Fruit fly (Drosophila melanogaster): Measurements from ENCODE around the gene Pcd.
A peak's percentile ranks its signal among the peaks of the same experiment; 100 is the strongest.

Pcd gene

DNA sequence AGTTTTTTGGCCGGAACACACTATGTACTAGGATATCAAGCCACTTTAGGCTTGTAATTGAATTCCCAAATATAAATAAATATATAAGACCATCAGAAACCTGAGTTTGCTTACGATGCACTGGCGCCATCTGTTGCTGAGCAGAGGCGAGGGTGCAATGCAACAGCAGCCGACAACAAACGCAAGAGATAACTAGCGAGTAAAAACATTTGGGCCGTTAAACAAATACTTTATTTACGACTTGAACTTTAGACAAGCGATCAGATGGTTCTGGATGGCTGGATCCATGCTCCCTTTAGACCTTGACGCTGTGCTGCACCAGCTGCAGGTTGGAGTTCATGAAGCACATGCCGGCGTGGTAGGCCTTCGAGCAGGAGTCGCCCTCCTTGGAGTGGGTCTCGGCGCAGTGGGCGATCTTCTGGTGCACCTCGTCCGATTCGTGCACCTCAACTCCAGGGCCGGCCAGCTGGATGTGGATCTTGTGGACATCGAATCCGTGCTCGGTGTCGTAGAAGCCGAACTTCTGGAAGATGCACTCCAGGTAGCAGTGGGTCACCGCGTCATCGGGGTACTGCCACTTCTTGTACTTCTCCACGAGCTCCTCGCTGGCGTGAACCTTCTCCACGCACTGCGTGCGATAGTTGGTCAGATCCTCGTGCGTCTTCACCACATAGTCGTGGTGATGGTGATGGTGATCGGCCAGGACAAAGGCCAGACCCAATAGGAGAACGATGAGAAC is 6.8 kb upstream of the Pcd start:
- TF ChIP-seq pan (optimal IDR thresholded peaks at IDR 0.05) (no peak), HLH106 (tag; optimal IDR thresholded peaks at IDR 0.05) (no peak), Hr83 (GFP tag; optimal IDR thresholded peaks at IDR 0.05; ENCODE audit: poor library complexity, severe bottlenecking) (peak; percentile 52), br (GFP tag; optimal IDR thresholded peaks at IDR 0.05) (no peak), Rel (GFP tag; optimal IDR thresholded peaks at IDR 0.05) (no peak), Rel (tag; optimal IDR thresholded peaks at IDR 0.05) (no peak), brk (GFP tag; optimal IDR thresholded peaks at IDR 0.05) (peak; percentile 8), N (GFP tag; optimal IDR thresholded peaks at IDR 0.05) (no peak), tai (GFP tag; optimal IDR thresholded peaks at IDR 0.05) (no peak), Vsx2 (GFP tag; optimal IDR thresholded peaks at IDR 0.05; ENCODE audit: partially characterized antibody) (no peak), Myc (optimal IDR thresholded peaks at IDR 0.05) (no peak)

DNA sequence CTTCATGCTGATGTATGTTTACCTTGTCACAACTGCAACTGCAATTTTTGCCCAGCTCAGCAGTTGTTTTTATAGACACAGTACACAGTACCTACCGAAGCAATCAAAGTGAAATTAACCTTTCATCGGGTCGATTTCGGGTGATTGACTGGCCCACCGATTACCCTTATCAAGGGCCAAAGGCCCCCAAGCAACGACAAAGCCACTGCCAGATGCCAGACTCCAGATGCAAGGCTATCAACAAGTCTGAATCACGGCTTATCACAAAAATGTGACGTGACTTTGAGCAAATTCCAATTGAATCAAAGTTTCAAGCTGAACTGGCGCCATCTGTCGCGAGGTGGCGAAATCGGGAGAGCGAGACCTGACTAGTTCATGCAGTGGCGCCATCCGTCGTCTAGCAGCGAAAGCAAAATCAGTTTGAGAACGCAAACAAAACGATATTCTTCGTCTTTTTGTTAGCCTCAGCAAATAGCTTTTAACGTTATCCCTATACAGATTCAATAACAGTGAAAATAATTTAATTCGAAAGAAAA is 6.1 kb upstream of the Pcd start, which contains the start of gene Obp99b:
Gene Obp99b, minus strand, starts transcription at position 115 of the 536 bp plus-strand sequence.
- TF ChIP-seq h (GFP tag; optimal IDR thresholded peaks at IDR 0.05) (peak; percentile 28), fru (GFP tag; optimal IDR thresholded peaks at IDR 0.05) (peak; percentile 16), Sp1 (GFP tag; optimal IDR thresholded peaks at IDR 0.05) (peak; percentile 36), rgr (GFP tag; optimal IDR thresholded peaks at IDR 0.05) (peak; percentile 38), br (GFP tag; optimal IDR thresholded peaks at IDR 0.05) (peak; percentile 49), Rel (GFP tag; optimal IDR thresholded peaks at IDR 0.05) (no peak), Rel (tag; optimal IDR thresholded peaks at IDR 0.05) (no peak), psq (GFP tag; optimal IDR thresholded peaks at IDR 0.05) (no peak), Mio (GFP tag; optimal IDR thresholded peaks at IDR 0.05) (no peak), Hnf4 (GFP tag; optimal IDR thresholded peaks at IDR 0.05) (peak; percentile 24), GATAd (GFP tag; optimal IDR thresholded peaks at IDR 0.05) (peak; percentile 31), Hr78 (GFP tag; optimal IDR thresholded peaks at IDR 0.05) (no peak), pan (optimal IDR thresholded peaks at IDR 0.05) (no peak), CG32264 (GFP tag; optimal IDR thresholded peaks at IDR 0.05) (no peak), Abd-B (GFP tag; optimal IDR thresholded peaks at IDR 0.05) (no peak), ey (GFP tag; optimal IDR thresholded peaks at IDR 0.05) (no peak), dl (GFP tag; optimal IDR thresholded peaks at IDR 0.05; ENCODE audit: insufficient read depth in 1 of 2, partially characterized antibody in 2 of 2) (no peak), usp (GFP tag; optimal IDR thresholded peaks at IDR 0.05) (no peak), N (GFP tag; optimal IDR thresholded peaks at IDR 0.05) (no peak), dsf (GFP tag; optimal IDR thresholded peaks at IDR 0.05; ENCODE audit: borderline replicate concordance) (no peak), HLH106 (tag; optimal IDR thresholded peaks at IDR 0.05) (peak; percentile 4), Myc (optimal IDR thresholded peaks at IDR 0.05) (no peak), OdsH (GFP tag; optimal IDR thresholded peaks at IDR 0.05) (peak; percentile 35), tai (GFP tag; optimal IDR thresholded peaks at IDR 0.05) (no peak), Dif (GFP tag; optimal IDR thresholded peaks at IDR 0.05; ENCODE audit: partially characterized antibody) (no peak), sv (GFP tag; optimal IDR thresholded peaks at IDR 0.05) (no peak), foxo (GFP tag; optimal IDR thresholded peaks at IDR 0.05) (peak in 1 of 2 experiments; percentile 49), brk (GFP tag; optimal IDR thresholded peaks at IDR 0.05) (no peak), dmrt93B (GFP tag; optimal IDR thresholded peaks at IDR 0.05) (no peak), Jra (GFP tag; optimal IDR thresholded peaks at IDR 0.05) (no peak), CG9705 (GFP tag; optimal IDR thresholded peaks at IDR 0.05) (peak; percentile 37), CrebA (GFP tag; optimal IDR thresholded peaks at IDR 0.05; ENCODE audit: borderline replicate concordance) (no peak), lola (GFP tag; optimal IDR thresholded peaks at IDR 0.05) (no peak), sage (GFP tag; optimal IDR thresholded peaks at IDR 0.05) (no peak), Vsx2 (GFP tag; optimal IDR thresholded peaks at IDR 0.05; ENCODE audit: partially characterized antibody) (no peak)

DNA sequence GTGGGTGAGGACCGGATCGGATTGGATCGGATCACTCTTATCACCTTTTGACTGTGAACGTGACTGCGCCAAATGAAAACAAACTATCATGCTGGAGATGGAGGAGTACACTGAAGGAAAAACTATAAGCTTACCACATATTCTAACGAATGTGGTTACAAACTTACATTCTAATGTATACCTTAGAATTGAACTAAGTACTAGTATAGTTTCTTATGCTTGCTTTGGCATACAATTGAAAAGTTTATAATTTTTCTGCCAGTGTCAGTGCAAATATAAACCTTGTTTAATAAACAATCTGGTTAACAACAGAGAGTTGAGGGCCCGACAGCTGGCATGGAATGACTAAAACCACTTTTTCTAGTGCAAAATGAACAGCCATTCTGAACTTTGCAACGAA is 5.4 kb upstream of the Pcd start:
- TF ChIP-seq lola (GFP tag; optimal IDR thresholded peaks at IDR 0.05) (no peak), dmrt93B (GFP tag; optimal IDR thresholded peaks at IDR 0.05) (no peak), br (GFP tag; optimal IDR thresholded peaks at IDR 0.05) (no peak), usp (GFP tag; optimal IDR thresholded peaks at IDR 0.05) (no peak), rgr (GFP tag; optimal IDR thresholded peaks at IDR 0.05) (no peak), Jra (GFP tag; optimal IDR thresholded peaks at IDR 0.05) (no peak), Abd-B (GFP tag; optimal IDR thresholded peaks at IDR 0.05) (no peak), Hr78 (GFP tag; optimal IDR thresholded peaks at IDR 0.05) (no peak), psq (GFP tag; optimal IDR thresholded peaks at IDR 0.05) (no peak)

Data from whole organism, wandering third instar larva.